Worm (Caenorhabditis elegans): ENCODE results near the gene swan-2.

The swan-2 gene

ce11 chrV:13822752-13823151 lies 18.7 kb upstream of the swan-2 start, which contains the start of gene hpo-31:
TSS of gene hpo-31 (plus strand) at chrV:13823052.
- no peak for TF ChIP-seq npax-4 (tag; optimal IDR thresholded peaks at IDR 0.05)
- no peak for TF ChIP-seq unc-3 (GFP tag; conservative IDR thresholded peaks at IDR 0.05)
- no peak for TF ChIP-seq unc-3 (tag; optimal IDR thresholded peaks at IDR 0.05)
- no peak for TF ChIP-seq pha-4 (tag; optimal IDR thresholded peaks at IDR 0.05)
- TF ChIP-seq pqm-1 (tag; optimal IDR thresholded peaks at IDR 0.05), result no peak
- TF ChIP-seq ceh-6 (GFP tag; optimal IDR thresholded peaks at IDR 0.05), result no peak
- TF ChIP-seq dve-1 (tag; optimal IDR thresholded peaks at IDR 0.05), result no peak
- no peak for TF ChIP-seq ceh-24 (tag; optimal IDR thresholded peaks at IDR 0.05)
- TF ChIP-seq che-1 (tag; optimal IDR thresholded peaks at IDR 0.05), result no peak
- TF ChIP-seq hlh-15 (tag; optimal IDR thresholded peaks at IDR 0.05), result no peak
- TF ChIP-seq lim-6 (tag; optimal IDR thresholded peaks at IDR 0.05), result no peak
- TF ChIP-seq hlh-30 (tag; optimal IDR thresholded peaks at IDR 0.05; ENCODE audit: insufficient read depth), result no peak
- TF ChIP-seq hlh-8 (tag; optimal IDR thresholded peaks at IDR 0.05), result no peak
- TF ChIP-seq ref-2 (tag; optimal IDR thresholded peaks at IDR 0.05), result no peak
- TF ChIP-seq C38D4.7 (GFP tag; optimal IDR thresholded peaks at IDR 0.05), result no peak
- no peak for TF ChIP-seq gmeb-2 (tag; optimal IDR thresholded peaks at IDR 0.05)
- TF ChIP-seq ztf-16 (tag; optimal IDR thresholded peaks at IDR 0.05), result no peak
- no peak for TF ChIP-seq K09A11.1 (tag; optimal IDR thresholded peaks at IDR 0.05; ENCODE audit: insufficient read depth)

DNA sequence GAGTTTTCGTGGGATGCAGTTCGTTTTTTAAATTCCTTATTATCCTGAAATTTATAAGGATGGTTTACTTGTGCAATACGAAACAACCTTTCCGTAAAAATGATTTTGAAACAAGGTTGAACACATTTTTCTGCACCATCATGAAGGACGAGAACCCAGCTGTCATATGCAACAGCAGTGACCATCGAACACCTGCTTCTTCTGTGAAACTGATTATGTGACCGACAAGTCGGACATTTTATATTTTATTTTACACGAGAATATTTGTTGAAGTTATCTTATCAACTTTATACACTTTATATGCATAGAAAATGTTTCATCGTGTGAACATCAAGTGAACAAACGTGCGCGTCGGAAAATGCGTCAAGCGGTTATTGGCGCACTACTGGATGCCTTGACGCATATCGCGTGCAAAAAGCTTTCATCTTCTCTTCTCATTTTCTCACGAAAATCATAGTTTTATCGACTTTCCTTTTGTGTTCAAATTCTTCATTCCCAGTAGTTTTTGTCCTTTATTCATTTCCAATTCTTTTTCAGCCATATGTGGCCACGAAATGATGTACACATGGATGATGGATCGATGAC lies 14.8 kb upstream of the swan-2 start, which contains the start of gene sel-10:
Gene sel-10, plus strand, starts transcription at position 538 of the 585 bp plus-strand sequence.
- peak; percentile 7 for TF ChIP-seq ceh-48 (tag; optimal IDR thresholded peaks at IDR 0.05)
- peak; percentile 11 for TF ChIP-seq rnt-1 (tag; optimal IDR thresholded peaks at IDR 0.05)
- no peak for TF ChIP-seq C38D4.7 (GFP tag; optimal IDR thresholded peaks at IDR 0.05)
- no peak for TF ChIP-seq che-1 (tag; optimal IDR thresholded peaks at IDR 0.05)
- TF ChIP-seq ceh-31 (tag; optimal IDR thresholded peaks at IDR 0.05), result peak; percentile 33
- TF ChIP-seq nfya-1 (tag; optimal IDR thresholded peaks at IDR 0.05), result peak; percentile 25
- TF ChIP-seq madf-2 (tag; optimal IDR thresholded peaks at IDR 0.05), result no peak
- TF ChIP-seq tbx-2 (tag; optimal IDR thresholded peaks at IDR 0.05), result peak; percentile 19
- TF ChIP-seq elt-2 (tag; optimal IDR thresholded peaks at IDR 0.05), result peak; percentile 41
- TF ChIP-seq ceh-14 (tag; optimal IDR thresholded peaks at IDR 0.05), result no peak

- no peak for TF ChIP-seq gmeb-2 (tag; optimal IDR thresholded peaks at IDR 0.05)
- TF ChIP-seq ceh-34 (tag; optimal IDR thresholded peaks at IDR 0.05), result no peak
- TF ChIP-seq ttx-3 (tag; optimal IDR thresholded peaks at IDR 0.05), result no peak
- no peak for TF ChIP-seq che-1 (tag; optimal IDR thresholded peaks at IDR 0.05)
- TF ChIP-seq tbx-7 (tag; optimal IDR thresholded peaks at IDR 0.05), result no peak
- no peak for TF ChIP-seq ceh-18 (tag; optimal IDR thresholded peaks at IDR 0.05)
- TF ChIP-seq ceh-31 (tag; optimal IDR thresholded peaks at IDR 0.05), result no peak
- TF ChIP-seq ceh-48 (tag; optimal IDR thresholded peaks at IDR 0.05), result no peak
- TF ChIP-seq ceh-24 (tag; optimal IDR thresholded peaks at IDR 0.05), result no peak
- no peak for TF ChIP-seq rnt-1 (tag; optimal IDR thresholded peaks at IDR 0.05)
Measured at ce11 chrV:13816877-13817276, 12.8 kb upstream of the swan-2 start, which contains the start of gene F55B12.2. TSS of gene F55B12.2 (minus strand) at chrV:13816977.

ce11 chrV:13812931-13813330 lies 8.8 kb upstream of the swan-2 start, which contains the start of gene ceh-24:
TSS of gene ceh-24 (plus strand) at chrV:13813231.
- TF ChIP-seq ceh-2 (tag; optimal IDR thresholded peaks at IDR 0.05) (no peak), ceh-31 (tag; optimal IDR thresholded peaks at IDR 0.05) (no peak), unc-55 (GFP tag; optimal IDR thresholded peaks at IDR 0.05) (no peak), ceh-19 (GFP tag; optimal IDR thresholded peaks at IDR 0.05) (no peak), ceh-30 (tag; optimal IDR thresholded peaks at IDR 0.05) (no peak), ceh-22 (tag; optimal IDR thresholded peaks at IDR 0.05) (no peak), C38D4.7 (GFP tag; optimal IDR thresholded peaks at IDR 0.05) (no peak), F13H6.1 (tag; optimal IDR thresholded peaks at IDR 0.05) (no peak), ceh-48 (tag; optimal IDR thresholded peaks at IDR 0.05) (no peak), pax-1 (tag; optimal IDR thresholded peaks at IDR 0.05) (no peak)
